Fruit fly (Drosophila melanogaster) whole organism, embryonic: Measurements from ENCODE around the gene CG11768.

Experiments used
- Antp ChIP-seq: fragments of 200-800 bp; sonication (Bioruptor generic); optimal IDR thresholded peaks from 3 replicates; lab custom pipeline; 2016; ENCODE audit warnings: missing biosample characterization, missing genetic modification characterization
- Asciz ChIP-seq: fragments of 200-800 bp; sonication (Bioruptor generic); optimal IDR thresholded peaks from 2 replicates; lab custom pipeline; 2017; ENCODE audit warnings: missing biosample characterization, mild to moderate bottlenecking, missing genetic modification characterization, missing genetic modification reagents
- Awh ChIP-seq: fragments of 200-800 bp; sonication (Bioruptor generic); IDR thresholded peaks from 2 replicates; pipeline ENCODE4, ENCODE4 v1.3.6; 2022; ENCODE audit warnings: missing biosample characterization, missing genetic modification characterization
- CG10979 ChIP-seq: fragments of 200-800 bp; sonication (Bioruptor generic); optimal IDR thresholded peaks from 2 replicates; lab custom pipeline; 2018; ENCODE audit warnings: missing biosample characterization, mild to moderate bottlenecking, missing genetic modification characterization, moderate library complexity
- CG11695 ChIP-seq: fragments of 200-800 bp; sonication (Bioruptor generic); IDR thresholded peaks from 3 replicates; pipeline ENCODE4 v1.3.6; 2022; ENCODE audit warnings: missing biosample characterization, missing genetic modification characterization
- CG12236 ChIP-seq: fragments of 200-800 bp; sonication (Bioruptor generic); optimal IDR thresholded peaks from 2 replicates; lab custom pipeline; 2016; ENCODE audit warnings: missing biosample characterization, missing genetic modification characterization
- CG14441 ChIP-seq: fragments of 200-800 bp; sonication (Bioruptor generic); IDR thresholded peaks from 2 replicates; pipeline ENCODE4 v1.3.6; 2022; ENCODE audit warnings: missing biosample characterization, missing genetic modification characterization
- CG15514 ChIP-seq: fragments of 200-800 bp; sonication (Bioruptor generic); optimal IDR thresholded peaks from 3 replicates; lab custom pipeline; 2017; ENCODE audit warnings: missing biosample characterization, missing genetic modification characterization, mild to moderate bottlenecking, moderate library complexity, missing genetic modification reagents
- CG18011 ChIP-seq: fragments of 200-800 bp; sonication (Bioruptor generic); optimal IDR thresholded peaks from 2 replicates; lab custom pipeline; 2017; ENCODE audit warnings: missing biosample characterization, missing genetic modification characterization, mild to moderate bottlenecking, moderate library complexity, missing genotype
- CG18619 ChIP-seq: fragments of 200-800 bp; sonication (Bioruptor generic); optimal IDR thresholded peaks from 3 replicates; lab custom pipeline; 2017; ENCODE audit warnings: missing biosample characterization, mild to moderate bottlenecking, missing genetic modification characterization
- CG2129 ChIP-seq: fragments of 200-800 bp; sonication (Bioruptor generic); IDR thresholded peaks from 2 replicates; pipeline ENCODE4 v1.3.6; 2022; ENCODE audit warnings: missing biosample characterization, missing genetic modification characterization; ENCODE audit not compliant: partially characterized antibody
- CG2889 ChIP-seq: fragments of 200-800 bp; sonication (Bioruptor generic); IDR thresholded peaks from 3 replicates; pipeline ENCODE4 v1.3.6; 2022; ENCODE audit warnings: missing biosample characterization, missing genetic modification characterization
- CG30403 ChIP-seq: fragments of 200-800 bp; sonication (Bioruptor generic); optimal IDR thresholded peaks from 3 replicates; lab custom pipeline; 2016; ENCODE audit warnings: missing biosample characterization, missing genetic modification characterization
- CG31224 ChIP-seq: fragments of 200-800 bp; sonication (Bioruptor generic); IDR thresholded peaks from 2 replicates; pipeline ENCODE4 v1.3.6; 2022; ENCODE audit warnings: missing biosample characterization, missing genetic modification characterization
- CG6175 ChIP-seq: fragments of 200-800 bp; sonication (Bioruptor generic); IDR thresholded peaks from 3 replicates; pipeline ENCODE4 v1.3.6; 2022; ENCODE audit warnings: missing biosample characterization, missing genetic modification characterization
- CG6791 ChIP-seq: fragments of 200-800 bp; sonication (Bioruptor generic); IDR thresholded peaks from 3 replicates; pipeline ENCODE4 v1.3.6; 2022; ENCODE audit warnings: missing biosample characterization, missing genetic modification characterization; ENCODE audit not compliant: partially characterized antibody
- CG7372 ChIP-seq: fragments of 200-800 bp; sonication (Bioruptor generic); IDR thresholded peaks from 2 replicates; pipeline ENCODE4 v1.3.6; 2022; ENCODE audit warnings: missing biosample characterization, missing genetic modification characterization
- CTCF ChIP-seq: fragments of 200-800 bp; sonication (Bioruptor generic); optimal IDR thresholded peaks from 2 replicates; lab custom pipeline; 2017; ENCODE audit warnings: missing biosample characterization, mild to moderate bottlenecking, missing genetic modification characterization, moderate library complexity
- Ets65A ChIP-seq: fragments of 200-800 bp; sonication (Bioruptor generic); peaks from one replicate; lab custom pipeline; 2016; ENCODE audit warnings: missing biosample characterization, missing genetic modification characterization
- Gsc ChIP-seq: fragments of 200-800 bp; sonication (Bioruptor generic); IDR thresholded peaks from 2 replicates; pipeline ENCODE4 v1.3.6; 2022; ENCODE audit warnings: missing biosample characterization, missing genetic modification characterization
- MBD-R2 ChIP-seq: fragments of 200-800 bp; sonication (Bioruptor generic); IDR thresholded peaks from 2 replicates; pipeline ENCODE4 v1.3.6; 2022; ENCODE audit warnings: missing biosample characterization, missing genetic modification characterization
- Mes4 ChIP-seq: fragments of 200-800 bp; sonication (Bioruptor generic); optimal IDR thresholded peaks from 2 replicates; lab custom pipeline; 2016; ENCODE audit warnings: missing biosample characterization, missing genetic modification characterization
- Neu2 ChIP-seq: fragments of 200-800 bp; sonication (Bioruptor generic); optimal IDR thresholded peaks from 3 replicates; lab custom pipeline; 2016; ENCODE audit warnings: missing biosample characterization, missing genetic modification characterization, borderline replicate concordance
- NfI ChIP-seq: fragments of 200-800 bp; sonication (Bioruptor generic); optimal IDR thresholded peaks from 3 replicates; lab custom pipeline; 2018; ENCODE audit warnings: missing biosample characterization, mild to moderate bottlenecking, missing genetic modification characterization, moderate library complexity
- Sox102F ChIP-seq: fragments of 200-800 bp; sonication (Bioruptor generic); optimal IDR thresholded peaks from 2 replicates; lab custom pipeline; 2018; ENCODE audit warnings: missing biosample characterization, mild to moderate bottlenecking, missing genetic modification characterization, moderate library complexity
- Taf1 ChIP-seq: fragments of 200-800 bp; sonication (Bioruptor generic); IDR thresholded peaks from 2 replicates; pipeline ENCODE4 v1.3.6; 2022; ENCODE audit warnings: missing biosample characterization, missing genetic modification characterization
- bsh ChIP-seq, 2 experiments: fragments of 200-800 bp; sonication (Bioruptor generic); optimal IDR thresholded peaks; 2 replicates each; lab custom pipeline; 2017 to 2018; ENCODE audit warnings: mild to moderate bottlenecking in 2 of 2, missing biosample characterization in 2 of 2, missing genetic modification characterization in 2 of 2, moderate library complexity in 1 of 2
- chinmo ChIP-seq: fragments of 200-800 bp; sonication (Bioruptor generic); IDR thresholded peaks from 4 replicates; pipeline ENCODE4 v1.3.6; 2022; ENCODE audit warnings: missing biosample characterization, missing genetic modification characterization; ENCODE audit not compliant: partially characterized antibody
- chn ChIP-seq: fragments of 200-800 bp; sonication (Bioruptor generic); optimal IDR thresholded peaks from 2 replicates; lab custom pipeline; 2016; ENCODE audit warnings: missing biosample characterization, missing genetic modification characterization
- dmrt99B ChIP-seq: fragments of 200-800 bp; sonication (Bioruptor generic); optimal IDR thresholded peaks from 2 replicates; lab custom pipeline; 2018; ENCODE audit warnings: missing biosample characterization, mild to moderate bottlenecking, missing genetic modification characterization, moderate library complexity
- fd3F ChIP-seq: fragments of 200-800 bp; sonication (Bioruptor generic); optimal IDR thresholded peaks from 2 replicates; lab custom pipeline; 2018; ENCODE audit warnings: missing biosample characterization, mild to moderate bottlenecking, missing genetic modification characterization, moderate library complexity
- fd96Cb ChIP-seq: fragments of 200-800 bp; sonication (Bioruptor generic); optimal IDR thresholded peaks from 2 replicates; lab custom pipeline; 2018; ENCODE audit warnings: missing biosample characterization, mild to moderate bottlenecking, missing genetic modification characterization, moderate library complexity
- kni ChIP-seq: fragments of 200-800 bp; sonication (Bioruptor generic); optimal IDR thresholded peaks from 3 replicates; lab custom pipeline; 2017; ENCODE audit warnings: mild to moderate bottlenecking, missing biosample characterization, missing genetic modification reagents, missing genetic modification characterization
- lov ChIP-seq, 2 experiments: fragments of 200-800 bp in 1 of 2; fragments of >200 bp in 1 of 2; sonication (Bioruptor generic) in 1 of 2; IDR thresholded peaks in 1 of 2; optimal IDR thresholded peaks in 1 of 2; 2 replicates in 1 of 2; 3 replicates in 1 of 2; pipeline versions ENCODE4 v1.3.6 to Lab custom; 2017 to 2022; ENCODE audit warnings: missing biosample characterization in 1 of 2, missing genetic modification characterization in 1 of 2
- nmo ChIP-seq: fragments of 200-800 bp; sonication (Bioruptor generic); optimal IDR thresholded peaks from 2 replicates; lab custom pipeline; 2018; ENCODE audit warnings: missing biosample characterization, mild to moderate bottlenecking, missing genetic modification characterization, moderate library complexity
- p53 ChIP-seq: fragments of 200-800 bp; sonication (Bioruptor generic); optimal IDR thresholded peaks from 2 replicates; lab custom pipeline; 2016; ENCODE audit warnings: missing biosample characterization, missing genetic modification characterization
- ro ChIP-seq: fragments of 200-800 bp; sonication (Bioruptor generic); IDR thresholded peaks from 2 replicates; pipeline ENCODE4 v1.3.6; 2022; ENCODE audit warnings: missing biosample characterization, missing genetic modification characterization
- sens ChIP-seq: fragments of 200-800 bp; sonication (Bioruptor generic); peaks from one replicate; lab custom pipeline; 2016; ENCODE audit warnings: missing biosample characterization, missing genetic modification characterization
- slbo ChIP-seq: fragments of 200-800 bp; sonication (Bioruptor generic); IDR thresholded peaks from 2 replicates; pipeline ENCODE4 v1.3.6; 2022; ENCODE audit warnings: missing biosample characterization, missing genetic modification characterization
- slp2 ChIP-seq: fragments of 200-800 bp; sonication (Bioruptor generic); optimal IDR thresholded peaks from 2 replicates; lab custom pipeline; 2016; ENCODE audit warnings: missing biosample characterization, missing genetic modification characterization
- so ChIP-seq: fragments of 200-800 bp; sonication (Bioruptor generic); IDR thresholded peaks from 3 replicates; pipeline ENCODE4 v1.3.6; 2022; ENCODE audit warnings: missing biosample characterization, missing genetic modification characterization
- sob ChIP-seq: fragments of 200-800 bp; sonication (Bioruptor generic); IDR thresholded peaks from 2 replicates; pipeline ENCODE4 v1.3.6; 2022; ENCODE audit warnings: missing biosample characterization, missing genetic modification characterization
- stc ChIP-seq: fragments of 200-800 bp; sonication (Bioruptor generic); IDR thresholded peaks from 2 replicates; pipeline ENCODE4 v1.3.6; 2022; ENCODE audit warnings: missing biosample characterization, missing genetic modification characterization
- tgo ChIP-seq: fragments of 200-800 bp; sonication (Bioruptor generic); IDR thresholded peaks from 3 replicates; pipeline ENCODE4 v1.3.6; 2022; ENCODE audit warnings: missing biosample characterization, missing genetic modification characterization
- vvl ChIP-seq: fragments of 200-800 bp; sonication (Bioruptor generic); IDR thresholded peaks from 2 replicates; pipeline ENCODE4 v1.3.6; 2022; ENCODE audit warnings: missing biosample characterization, missing genetic modification characterization
- z ChIP-seq: fragments of 200-800 bp; sonication (Bioruptor generic); IDR thresholded peaks from 3 replicates; pipeline ENCODE4 v1.3.6; 2022; ENCODE audit warnings: missing biosample characterization, missing genetic modification characterization
- zen2 ChIP-seq: fragments of 200-800 bp; sonication (Bioruptor generic); IDR thresholded peaks from 3 replicates; pipeline ENCODE4 v1.3.6; 2022; ENCODE audit warnings: missing biosample characterization, missing genetic modification characterization; ENCODE audit not compliant: partially characterized antibody

The CG11768 gene

dm6 chr3R:8787538-8788282 lies 19.7 kb upstream of the CG11768 start (continued):
- no peak for TF ChIP-seq Neu2 (GFP tag; lab: Kevin White, UChicago)
- peak; percentile 64; the same call in 1 of the 2 replicates for TF ChIP-seq vvl (GFP tag; lab: Robert Waterston, UW)
- peak; percentile 30 for TF ChIP-seq dmrt99B (tag; lab: Kevin White, UChicago)
- no peak for TF ChIP-seq CG12236 (GFP tag; lab: Kevin White, UChicago)
- TF ChIP-seq nmo (GFP tag; lab: Kevin White, UChicago) = peak; percentile 29
- TF ChIP-seq CG10979 = peak; percentile 44
- peak; percentile 80 for TF ChIP-seq sens
- TF ChIP-seq CG18619 = no peak
- TF ChIP-seq Awh (GFP tag; lab: Robert Waterston, UW) = 0 out of 2 replicates have a peak, but pooled peaks have one; percentile 22
- TF ChIP-seq fd96Cb (tag; lab: Kevin White, UChicago) = peak; percentile 23
- TF ChIP-seq tgo (GFP tag; lab: Robert Waterston, UW) = no peak
- 0 out of 3 replicates have a peak, but pooled peaks have one; percentile 7 for TF ChIP-seq CG6175 (GFP tag; lab: Robert Waterston, UW)
- TF ChIP-seq Gsc (GFP tag; lab: Robert Waterston, UW) = no peak
- TF ChIP-seq CG18011 (GFP tag; lab: Kevin White, UChicago) = no peak
- TF ChIP-seq Asciz (GFP tag; lab: Kevin White, UChicago) = peak; percentile 9
- peak; percentile 1 for TF ChIP-seq kni (GFP tag; lab: Kevin White, UChicago)

- TF ChIP-seq slp2 = no peak
- no peak for TF ChIP-seq stc
- TF ChIP-seq CG10979 = no peak
- TF ChIP-seq chinmo (GFP tag; lab: Robert Waterston, UW) = 0 out of 4 replicates have a peak, but pooled peaks have one; percentile 33
- TF ChIP-seq z (GFP tag; lab: Robert Waterston, UW) = peak; percentile 95
- TF ChIP-seq Mes4 (GFP tag; lab: Kevin White, UChicago) = no peak
- TF ChIP-seq zen2 (GFP tag; lab: Robert Waterston, UW) = 0 out of 3 replicates have a peak, but pooled peaks have one; percentile 19
- TF ChIP-seq CG6791 (GFP tag; lab: Robert Waterston, UW) = no peak
- no peak for TF ChIP-seq Sox102F (GFP tag; lab: Kevin White, UChicago)
- TF ChIP-seq CTCF = no peak
These were observed 17.5 kb upstream of the CG11768 start for dm6 chr3R:8785451-8785850.

dm6 chr3R:8784788-8785187 lies 16.8 kb upstream of the CG11768 start:
- TF ChIP-seq Antp (GFP tag; lab: Kevin White, UChicago) (peak; percentile 30), bsh (GFP tag; optimal IDR thresholded peaks at IDR 0.05; lab: Kevin White, UChicago) (no peak), so (GFP tag; lab: Robert Waterston, UW) (peak; percentile 37; the same call in 1 of the 3 replicates), Taf1 (0 out of 2 replicates have a peak, but pooled peaks have one; percentile 44), CG11695 (GFP tag; lab: Robert Waterston, UW) (peak; percentile 62; the same call in 2 of the 3 replicates), CG30403 (GFP tag; lab: Kevin White, UChicago) (peak; percentile 44), CG7372 (GFP tag; lab: Robert Waterston, UW) (peak; percentile 25; the same call in 1 of the 2 replicates), lov (optimal IDR thresholded peaks at IDR 0.05; lab: Kevin White, UChicago) (no peak), lov (GFP tag; IDR thresholded peaks at IDR 0.05; lab: Robert Waterston, UW) (no peak), CG15514 (GFP tag; lab: Kevin White, UChicago) (peak; percentile 19), chn (GFP tag; lab: Kevin White, UChicago) (peak; percentile 23), MBD-R2 (GFP tag; lab: Robert Waterston, UW) (peak; percentile 25; the same call in 1 of the 2 replicates), sob (peak; percentile 64), NfI (GFP tag; lab: Kevin White, UChicago) (peak; percentile 22), Ets65A (GFP tag; lab: Kevin White, UChicago) (peak; percentile 85), p53 (GFP tag; lab: Kevin White, UChicago) (no peak), fd3F (GFP tag; lab: Kevin White, UChicago) (no peak), CG31224 (peak; percentile 47; the same call in 1 of the 2 replicates), ro (GFP tag; lab: Robert Waterston, UW) (0 out of 2 replicates have a peak, but pooled peaks have one; percentile 23), slbo (peak; percentile 78), z (GFP tag; lab: Robert Waterston, UW) (no peak), CG2889 (GFP tag; lab: Robert Waterston, UW) (no peak), CG14441 (GFP tag; lab: Robert Waterston, UW) (peak; percentile 68), CG2129 (GFP tag; lab: Robert Waterston, UW) (no peak)
